Worm (Caenorhabditis elegans): ENCODE measurements around the gene T05C12.9.

T05C12.9 gene

DNA sequence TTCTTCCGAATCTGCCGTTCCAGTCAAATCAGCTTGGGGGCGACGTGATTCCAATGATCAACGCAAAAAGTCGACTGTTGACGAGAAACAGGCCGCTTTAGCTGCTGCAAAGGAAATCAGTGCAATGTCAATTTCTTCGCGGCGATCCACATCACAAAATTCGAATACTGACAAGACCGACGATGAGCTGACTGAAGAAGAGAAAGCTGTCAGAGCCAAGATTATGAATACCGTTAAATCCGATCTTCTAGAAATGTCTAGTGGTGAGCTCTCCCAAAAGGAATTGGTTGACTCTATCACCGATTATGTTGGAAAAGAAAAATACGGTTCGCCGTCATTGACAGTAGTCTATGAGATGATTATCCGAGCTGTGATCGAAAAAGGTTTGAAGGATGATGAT, 27.2 kb upstream of the T05C12.9 start:
- TF ChIP-seq duxl-1 (tag; optimal IDR thresholded peaks at IDR 0.05; ENCODE audit: poor library complexity) (no peak), gei-8 (GFP tag; optimal IDR thresholded peaks at IDR 0.05) (no peak), cey-2 (tag; optimal IDR thresholded peaks at IDR 0.05; ENCODE audit: borderline replicate concordance, insufficient read depth) (no peak), unc-62 (GFP tag; optimal IDR thresholded peaks at IDR 0.05 in 1 of 2) (peak in 1 of 2 experiments; percentile 96), unc-62 (tag; optimal IDR thresholded peaks at IDR 0.05) (no peak), zip-11 (GFP tag; IDR thresholded peaks at IDR 0.05) (no peak), hlh-30 (tag; optimal IDR thresholded peaks at IDR 0.05; ENCODE audit: insufficient read depth) (no peak), mxl-2 (GFP tag; conservative IDR thresholded peaks at IDR 0.05) (no peak)

- peak in 1 of 2 experiments; percentile 2 for TF ChIP-seq unc-62 (GFP tag; optimal IDR thresholded peaks at IDR 0.05 in 1 of 2)
- no peak for TF ChIP-seq unc-62 (tag; optimal IDR thresholded peaks at IDR 0.05)
- no peak for TF ChIP-seq lir-3 (tag; optimal IDR thresholded peaks at IDR 0.05)
- TF ChIP-seq aha-1 (tag): peak; percentile 93
Measured at ce11 chrII:8218266-8218665, 25.2 kb upstream of the T05C12.9 start.

- TF ChIP-seq Y75B8A.6 (GFP tag; IDR thresholded peaks at IDR 0.05) (no peak), cey-2 (tag; optimal IDR thresholded peaks at IDR 0.05; ENCODE audit: borderline replicate concordance, insufficient read depth) (no peak)
Measured at ce11 chrII:8216922-8217321, 23.9 kb upstream of the T05C12.9 start, which contains the start of gene ifg-1. TSS of gene ifg-1 (plus strand) at chrII:8217222.

ce11 chrII:8216433-8216832, 23.4 kb upstream of the T05C12.9 start, which contains the start of gene M110.3:
TSS of gene M110.3 (minus strand) at chrII:8216616.
- TF ChIP-seq hlh-30 (tag; optimal IDR thresholded peaks at IDR 0.05; ENCODE audit: insufficient read depth) (peak; percentile 45), F37D6.2 (tag; optimal IDR thresholded peaks at IDR 0.05) (no peak), daf-16 (GFP tag; optimal IDR thresholded peaks at IDR 0.05) (no peak), daf-16 (tag; optimal IDR thresholded peaks at IDR 0.05) (peak; percentile 37), mep-1 (tag; optimal IDR thresholded peaks at IDR 0.05) (peak; percentile 38), daf-19 (GFP tag; conservative IDR thresholded peaks at IDR 0.05) (no peak), attf-4 (tag; optimal IDR thresholded peaks at IDR 0.05) (no peak), ztf-11 (tag; optimal IDR thresholded peaks at IDR 0.05) (no peak), nhr-6 (tag; optimal IDR thresholded peaks at IDR 0.05) (no peak), fos-1 (tag; optimal IDR thresholded peaks at IDR 0.05) (no peak), hmg-1.1 (GFP tag; IDR thresholded peaks at IDR 0.05) (peak; percentile 57; the same call in 1 of the 2 replicates), nhr-11 (tag; optimal IDR thresholded peaks at IDR 0.05) (no peak), ceh-62 (tag; optimal IDR thresholded peaks at IDR 0.05) (no peak), nhr-28 (tag; optimal IDR thresholded peaks at IDR 0.05) (peak; percentile 17), hlh-11 (tag; optimal IDR thresholded peaks at IDR 0.05) (no peak), dpl-1 (GFP tag; optimal IDR thresholded peaks at IDR 0.05) (peak; percentile 53), lim-7 (GFP tag; IDR thresholded peaks at IDR 0.05) (no peak), T20F7.1 (GFP tag; optimal IDR thresholded peaks at IDR 0.05) (no peak), rbr-2 (tag; optimal IDR thresholded peaks at IDR 0.05) (peak; percentile 29), aly-2 (tag; optimal IDR thresholded peaks at IDR 0.05) (no peak), dve-1 (tag; optimal IDR thresholded peaks at IDR 0.05; ENCODE audit: insufficient read depth) (peak; percentile 25), fkh-10 (GFP tag; optimal IDR thresholded peaks at IDR 0.05) (peak; percentile 45), lin-38 (GFP tag; IDR thresholded peaks at IDR 0.05) (0 out of 2 replicates have a peak, but pooled peaks have one; percentile 25), zag-1 (tag; optimal IDR thresholded peaks at IDR 0.05) (no peak), zip-2 (tag; optimal IDR thresholded peaks at IDR 0.05) (no peak), pqm-1 (tag; optimal IDR thresholded peaks at IDR 0.05) (no peak), unc-130 (GFP tag; optimal IDR thresholded peaks at IDR 0.05) (peak; percentile 23), R02D3.7 (tag; optimal IDR thresholded peaks at IDR 0.05) (peak; percentile 76), set-16 (GFP tag; IDR thresholded peaks at IDR 0.05) (no peak), dmd-6 (GFP tag; IDR thresholded peaks at IDR 0.05) (no peak), ceh-28 (tag; optimal IDR thresholded peaks at IDR 0.05) (peak; percentile 42), lin-39 (tag; optimal IDR thresholded peaks at IDR 0.05) (no peak), ceh-44 (GFP tag; IDR thresholded peaks at IDR 0.05) (no peak), lsy-2 (tag; optimal IDR thresholded peaks at IDR 0.05) (peak in 1 of 2 experiments; percentile 76), lir-3 (tag; optimal IDR thresholded peaks at IDR 0.05) (no peak)
